Fruit fly (Drosophila melanogaster) Kc167 (cell line): Measurements from ENCODE around the gene CG14322.

Source experiments
- psq ChIP-seq: fragments of >200 bp; optimal IDR thresholded peaks from 2 replicates; lab custom pipeline; 2017; ENCODE audit warnings: missing external identifiers
- ttk ChIP-seq: sonication (Bioruptor generic); optimal IDR thresholded peaks from 2 replicates; lab custom pipeline; 2017; ENCODE audit warnings: missing external identifiers

DNA sequence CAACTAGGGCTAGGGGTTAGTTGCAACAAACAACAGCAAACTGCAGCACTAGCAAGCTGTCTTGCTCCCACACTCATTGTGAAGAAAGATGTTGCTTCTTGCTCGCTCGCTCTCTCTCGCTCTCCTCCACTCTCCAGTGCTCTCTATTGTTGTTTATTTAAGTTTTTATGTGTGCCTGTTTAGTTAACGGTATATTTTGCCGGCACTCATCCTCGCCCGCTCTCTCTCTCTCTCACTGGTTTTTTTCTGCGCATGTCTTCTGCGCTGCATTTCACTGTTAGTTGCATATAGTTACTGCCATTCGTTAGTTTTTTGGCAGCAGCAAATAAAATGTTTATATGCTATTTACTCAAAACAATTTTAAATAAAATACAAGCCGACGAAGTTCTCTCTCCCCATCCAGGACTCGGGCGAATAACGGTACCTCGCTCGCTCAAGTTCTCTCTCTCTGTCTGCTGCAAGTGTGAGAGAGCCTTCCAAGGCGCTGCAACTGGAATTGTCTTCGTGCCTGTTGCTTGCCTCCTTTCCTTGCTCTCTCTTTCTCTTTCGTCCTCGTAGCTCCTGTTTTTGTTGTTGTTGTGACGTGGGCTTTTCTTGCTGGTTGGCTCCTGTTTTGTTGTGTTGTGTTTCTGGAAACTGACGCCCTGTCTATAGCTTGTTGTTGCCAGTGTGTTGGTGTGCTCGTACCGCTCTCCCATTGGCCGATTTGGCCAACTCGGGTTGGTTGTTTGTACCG lies 18.8 kb downstream of the CG14322 start:
- TF ChIP-seq psq: no peak
- TF ChIP-seq ttk (lab: Kevin White, UChicago): no peak
